Fruit fly (Drosophila melanogaster) whole organism, embryonic: ENCODE data around the gene CG14965.

ENCODE experiments used
- Atf3 ChIP-seq: fragments of 200-800 bp; sonication (Bioruptor generic); optimal IDR thresholded peaks from 3 replicates; lab custom pipeline; 2016; ENCODE audit warnings: missing biosample characterization, missing genetic modification characterization
- CG11085 ChIP-seq: fragments of 200-800 bp; sonication (Bioruptor generic); IDR thresholded peaks from 2 replicates; pipeline ENCODE4 v1.3.6; 2022; ENCODE audit warnings: missing biosample characterization, missing genetic modification characterization
- CG11093 ChIP-seq: fragments of 200-800 bp; sonication (Bioruptor generic); IDR thresholded peaks from 3 replicates; pipeline ENCODE4 v1.3.6; 2022; ENCODE audit warnings: missing biosample characterization, missing genetic modification characterization
- CG11723 ChIP-seq: fragments of 200-800 bp; sonication (Bioruptor generic); optimal IDR thresholded peaks from 2 replicates; lab custom pipeline; 2017; ENCODE audit warnings: missing biosample characterization, mild to moderate bottlenecking, missing genetic modification characterization
- CG13287 ChIP-seq: fragments of 200-800 bp; sonication (Bioruptor generic); IDR thresholded peaks from 2 replicates; pipeline ENCODE4 v1.3.6; 2022; ENCODE audit warnings: missing biosample characterization, missing genetic modification characterization; ENCODE audit not compliant: partially characterized antibody
- CG14441 ChIP-seq: fragments of 200-800 bp; sonication (Bioruptor generic); IDR thresholded peaks from 2 replicates; pipeline ENCODE4 v1.3.6; 2022; ENCODE audit warnings: missing biosample characterization, missing genetic modification characterization
- CG14965 ChIP-seq: fragments of 200-800 bp; sonication (Bioruptor generic); optimal IDR thresholded peaks from 2 replicates; lab custom pipeline; 2016; ENCODE audit warnings: missing biosample characterization, missing genetic modification characterization, borderline replicate concordance
- CG15514 ChIP-seq: fragments of 200-800 bp; sonication (Bioruptor generic); optimal IDR thresholded peaks from 3 replicates; lab custom pipeline; 2017; ENCODE audit warnings: missing biosample characterization, missing genetic modification characterization, mild to moderate bottlenecking, moderate library complexity, missing genetic modification reagents
- CG17359 ChIP-seq: fragments of 200-800 bp; sonication (Bioruptor generic); optimal IDR thresholded peaks from 3 replicates; lab custom pipeline; 2018; ENCODE audit warnings: missing biosample characterization, mild to moderate bottlenecking, missing genetic modification characterization, moderate library complexity
- CG17385 ChIP-seq: fragments of 200-800 bp; sonication (Bioruptor generic); optimal IDR thresholded peaks from 3 replicates; lab custom pipeline; 2018; ENCODE audit warnings: missing biosample characterization, mild to moderate bottlenecking, missing genetic modification characterization
- CG18011 ChIP-seq: fragments of 200-800 bp; sonication (Bioruptor generic); optimal IDR thresholded peaks from 2 replicates; lab custom pipeline; 2017; ENCODE audit warnings: missing biosample characterization, missing genetic modification characterization, mild to moderate bottlenecking, moderate library complexity, missing genotype
- CG2202 ChIP-seq: fragments of 200-800 bp; sonication (Bioruptor generic); optimal IDR thresholded peaks from 2 replicates; lab custom pipeline; 2018; ENCODE audit warnings: missing biosample characterization, mild to moderate bottlenecking, missing genetic modification characterization
- CG2875 ChIP-seq: fragments of 200-800 bp; sonication (Bioruptor generic); optimal IDR thresholded peaks from 2 replicates; lab custom pipeline; 2017; ENCODE audit warnings: missing biosample characterization, mild to moderate bottlenecking, missing genetic modification characterization, missing genetic modification reagents
- CG32532 ChIP-seq: fragments of 200-800 bp; sonication (Bioruptor generic); IDR thresholded peaks from 2 replicates; pipeline ENCODE4 v1.3.6; 2022; ENCODE audit warnings: missing biosample characterization, missing genetic modification characterization
- CG3281 ChIP-seq: fragments of 200-800 bp; sonication (Bioruptor generic); optimal IDR thresholded peaks from 3 replicates; lab custom pipeline; 2017; ENCODE audit warnings: missing biosample characterization, mild to moderate bottlenecking, missing genetic modification characterization
- CG3995 ChIP-seq: fragments of 200-800 bp; sonication (Bioruptor generic); optimal IDR thresholded peaks from 3 replicates; lab custom pipeline; 2016; ENCODE audit warnings: missing biosample characterization, missing genetic modification characterization
- CG4282 ChIP-seq: fragments of 200-800 bp; sonication (Bioruptor generic); optimal IDR thresholded peaks from 2 replicates; lab custom pipeline; 2016; ENCODE audit warnings: missing biosample characterization, missing genetic modification characterization
- CG4424 ChIP-seq: fragments of 200-800 bp; sonication (Bioruptor generic); optimal IDR thresholded peaks from 3 replicates; lab custom pipeline; 2016; ENCODE audit warnings: missing biosample characterization, missing genetic modification characterization
- CG5180 ChIP-seq: fragments of 200-800 bp; sonication (Bioruptor generic); optimal IDR thresholded peaks from 3 replicates; lab custom pipeline; 2017; ENCODE audit warnings: missing biosample characterization, missing genetic modification characterization, mild to moderate bottlenecking, moderate library complexity, missing genetic modification reagents
- CG6254 ChIP-seq: fragments of 200-800 bp; sonication (Bioruptor generic); optimal IDR thresholded peaks from 3 replicates; lab custom pipeline; 2017; ENCODE audit warnings: mild to moderate bottlenecking, missing biosample characterization, missing genetic modification reagents, missing genetic modification characterization
- CG6813 ChIP-seq: fragments of 200-800 bp; sonication (Bioruptor generic); optimal IDR thresholded peaks from 2 replicates; lab custom pipeline; 2017; ENCODE audit warnings: missing biosample characterization, missing genetic modification characterization, mild to moderate bottlenecking, moderate library complexity, missing genetic modification reagents
- CG7372 ChIP-seq: fragments of 200-800 bp; sonication (Bioruptor generic); IDR thresholded peaks from 2 replicates; pipeline ENCODE4 v1.3.6; 2022; ENCODE audit warnings: missing biosample characterization, missing genetic modification characterization
- CG8359 ChIP-seq: fragments of 200-800 bp; sonication (Bioruptor generic); optimal IDR thresholded peaks from 2 replicates; lab custom pipeline; 2017; ENCODE audit warnings: missing biosample characterization, mild to moderate bottlenecking, missing genetic modification characterization, borderline replicate concordance
- CG8944 ChIP-seq: fragments of 200-800 bp; sonication (Bioruptor generic); optimal IDR thresholded peaks from 3 replicates; lab custom pipeline; 2016; ENCODE audit warnings: missing biosample characterization, missing genetic modification characterization
- D ChIP-seq, 2 experiments: fragments of 200-800 bp in 1 of 2; fragments of >200 bp in 1 of 2; sonication (Bioruptor generic) in 1 of 2; optimal IDR thresholded peaks; 2 replicates in 1 of 2; 3 replicates in 1 of 2; lab custom pipeline; 2017; ENCODE audit warnings: mild to moderate bottlenecking in 1 of 2, missing biosample characterization in 1 of 2, missing genetic modification characterization in 1 of 2, missing genetic modification reagents in 1 of 2
- Dad ChIP-seq: fragments of 200-800 bp; sonication (Bioruptor generic); optimal IDR thresholded peaks from 3 replicates; lab custom pipeline; 2016; ENCODE audit warnings: missing biosample characterization, missing genetic modification characterization
- Dref ChIP-seq: fragments of 200-800 bp; sonication (Bioruptor generic); IDR thresholded peaks from 2 replicates; pipeline ENCODE4 v1.3.6; 2022; ENCODE audit warnings: missing biosample characterization, missing genetic modification characterization
- Ets65A ChIP-seq: fragments of 200-800 bp; sonication (Bioruptor generic); peaks from one replicate; lab custom pipeline; 2016; ENCODE audit warnings: missing biosample characterization, missing genetic modification characterization
- HmgD ChIP-seq: fragments of 200-800 bp; sonication (Bioruptor generic); optimal IDR thresholded peaks from 3 replicates; lab custom pipeline; 2016; ENCODE audit warnings: missing biosample characterization, missing genetic modification characterization
- Hr78 ChIP-seq, 2 experiments: fragments of 200-800 bp in 1 of 2; fragments of >200 bp in 1 of 2; sonication (Bioruptor generic) in 1 of 2; optimal IDR thresholded peaks; 2 replicates each; lab custom pipeline; 2017 to 2019; ENCODE audit warnings: missing biosample characterization in 2 of 2, missing genetic modification characterization in 2 of 2, mild to moderate bottlenecking in 1 of 2, moderate library complexity in 1 of 2
- Med ChIP-seq: fragments of 200-800 bp; sonication (Bioruptor generic); peaks from one replicate; lab custom pipeline; 2016; ENCODE audit warnings: missing biosample characterization, missing genetic modification characterization, mild to moderate bottlenecking, inconsistent platforms, moderate library complexity
- PHDP ChIP-seq: fragments of 200-800 bp; sonication (Bioruptor generic); optimal IDR thresholded peaks from 3 replicates; lab custom pipeline; 2018; ENCODE audit warnings: missing biosample characterization, mild to moderate bottlenecking, missing genetic modification characterization, moderate library complexity
- Rx ChIP-seq: fragments of 200-800 bp; sonication (Bioruptor generic); IDR thresholded peaks from 2 replicates; pipeline ENCODE4 v1.3.6; 2022; ENCODE audit warnings: missing biosample characterization, missing genetic modification characterization
- Tbp ChIP-seq: fragments of >200 bp; optimal IDR thresholded peaks from 2 replicates; lab custom pipeline; 2018; ENCODE audit warnings: missing biosample characterization, missing genetic modification characterization
- Trl ChIP-seq, 3 experiments: fragments of >200 bp in 2 of 3; fragments of 200-800 bp in 1 of 3; sonication (Bioruptor generic) in 1 of 3; optimal IDR thresholded peaks; 2 replicates in 1 of 3; 3 replicates in 2 of 3; lab custom pipeline; 2016 to 2017; ENCODE audit warnings: missing biosample characterization in 1 of 3, missing genetic modification characterization in 1 of 3
- bbx ChIP-seq: fragments of 200-800 bp; sonication (Bioruptor generic); IDR thresholded peaks from 2 replicates; pipeline ENCODE4 v1.3.6; 2022; ENCODE audit warnings: missing biosample characterization, missing genetic modification characterization; ENCODE audit not compliant: partially characterized antibody
- br ChIP-seq: fragments of >200 bp; optimal IDR thresholded peaks from 2 replicates; lab custom pipeline; 2017
- ftz-f1 ChIP-seq: fragments of 200-800 bp; sonication (Bioruptor generic); optimal IDR thresholded peaks from 2 replicates; lab custom pipeline; 2016; ENCODE audit warnings: missing biosample characterization, missing genetic modification characterization
- hb ChIP-seq: fragments of 200-800 bp; sonication (Bioruptor generic); IDR thresholded peaks from 3 replicates; pipeline ENCODE4 v1.3.6; 2022; ENCODE audit warnings: missing biosample characterization, missing genetic modification characterization; ENCODE audit not compliant: partially characterized antibody
- kay ChIP-seq: fragments of 200-800 bp; sonication (Bioruptor generic); optimal IDR thresholded peaks from 2 replicates; lab custom pipeline; 2016; ENCODE audit warnings: missing biosample characterization, missing genetic modification characterization
- maf-S ChIP-seq: fragments of 200-800 bp; sonication (Bioruptor generic); optimal IDR thresholded peaks from 2 replicates; lab custom pipeline; 2016; ENCODE audit warnings: missing biosample characterization, missing genetic modification characterization
- nerfin-2 ChIP-seq: fragments of 200-800 bp; sonication (Bioruptor generic); IDR thresholded peaks from 2 replicates; pipeline ENCODE4 v1.3.6; 2022; ENCODE audit warnings: missing biosample characterization, missing genetic modification characterization; ENCODE audit not compliant: partially characterized antibody
- pb ChIP-seq: fragments of 200-800 bp; sonication (Bioruptor generic); optimal IDR thresholded peaks from 3 replicates; lab custom pipeline; 2016; ENCODE audit warnings: missing biosample characterization, missing genetic modification characterization
- repo ChIP-seq: fragments of 200-800 bp; sonication (Bioruptor generic); optimal IDR thresholded peaks from 2 replicates; lab custom pipeline; 2016; ENCODE audit warnings: missing biosample characterization, missing genetic modification characterization
- sisA ChIP-seq: fragments of 200-800 bp; sonication (Bioruptor generic); IDR thresholded peaks from 2 replicates; pipeline ENCODE4 v1.3.6; 2022; ENCODE audit warnings: missing biosample characterization, missing genetic modification characterization
- tgo ChIP-seq: fragments of 200-800 bp; sonication (Bioruptor generic); IDR thresholded peaks from 3 replicates; pipeline ENCODE4 v1.3.6; 2022; ENCODE audit warnings: missing biosample characterization, missing genetic modification characterization
- tna ChIP-seq: fragments of 200-800 bp; sonication (Bioruptor generic); IDR thresholded peaks from 2 replicates; pipeline ENCODE4 v1.3.6; 2022; ENCODE audit warnings: missing biosample characterization, missing genetic modification characterization; ENCODE audit not compliant: partially characterized antibody
- twi ChIP-seq: fragments of 200-800 bp; optimal IDR thresholded peaks from 2 replicates; lab custom pipeline; 2019; ENCODE audit warnings: missing biosample characterization, mild to moderate bottlenecking, missing genetic modification characterization, moderate library complexity
- vnd ChIP-seq: fragments of 200-800 bp; sonication (Bioruptor generic); IDR thresholded peaks from 3 replicates; pipeline ENCODE4 v1.3.6; 2022; ENCODE audit warnings: missing biosample characterization, missing genetic modification characterization; ENCODE audit not compliant: partially characterized antibody

CG14965 gene

dm6 chr3L:3192333-3192894 is at the start of gene CG14965:
CG14965 (minus strand) TSS chr3L:3192491.
- TF ChIP-seq Atf3 (GFP tag; lab: Kevin White, UChicago) (no peak), Ets65A (GFP tag; lab: Kevin White, UChicago) (peak; percentile 73), twi (no peak), D (optimal IDR thresholded peaks at IDR 0.05; lab: Kevin White, UChicago) (no peak), D (GFP tag; optimal IDR thresholded peaks at IDR 0.05; lab: Kevin White, UChicago) (no peak), CG6254 (GFP tag; lab: Kevin White, UChicago) (no peak), br (lab: Kevin White, UChicago) (no peak), nerfin-2 (GFP tag; lab: Robert Waterston, UW) (peak; percentile 90), CG17359 (tag; lab: Kevin White, UChicago) (no peak), tna (GFP tag; lab: Robert Waterston, UW) (peak; percentile 78), ftz-f1 (GFP tag; lab: Kevin White, UChicago) (no peak), Med (GFP tag; lab: Kevin White, UChicago) (peak; percentile 2), pb (GFP tag; lab: Kevin White, UChicago) (no peak), CG32532 (no peak), CG11723 (GFP tag; lab: Kevin White, UChicago) (no peak), CG14441 (GFP tag; lab: Robert Waterston, UW) (peak; percentile 36; the same call in 1 of the 2 replicates), CG15514 (peak; percentile 99), CG4424 (no peak), maf-S (no peak), Dref (GFP tag; lab: Robert Waterston, UW) (peak; percentile 84), CG11093 (GFP tag; lab: Robert Waterston, UW) (no peak), tgo (no peak), CG4282 (GFP tag; lab: Kevin White, UChicago) (no peak), CG18011 (GFP tag; lab: Kevin White, UChicago) (no peak), vnd (GFP tag; lab: Robert Waterston, UW) (peak; percentile 87), kay (GFP tag; lab: Kevin White, UChicago) (no peak), CG6813 (GFP tag; lab: Kevin White, UChicago) (no peak), PHDP (tag; lab: Kevin White, UChicago) (no peak), Hr78 (GFP tag; optimal IDR thresholded peaks at IDR 0.05; lab: Kevin White, UChicago) (no peak), CG14965 (no peak), CG3281 (GFP tag; lab: Kevin White, UChicago) (no peak), CG8359 (GFP tag; lab: Kevin White, UChicago) (no peak), CG8944 (GFP tag; lab: Kevin White, UChicago) (no peak), Rx (GFP tag; lab: Robert Waterston, UW) (no peak), CG2202 (tag; lab: Kevin White, UChicago) (no peak), CG3995 (GFP tag; lab: Kevin White, UChicago) (no peak), sisA (GFP tag; lab: Robert Waterston, UW) (no peak), CG13287 (peak; percentile 94), hb (GFP tag; lab: Robert Waterston, UW) (peak; percentile 87), CG11085 (GFP tag; lab: Robert Waterston, UW) (no peak), repo (GFP tag; lab: Kevin White, UChicago) (no peak), Trl (optimal IDR thresholded peaks at IDR 0.05; lab: Kevin White, UChicago) (no peak), Trl (GFP tag; optimal IDR thresholded peaks at IDR 0.05; lab: Kevin White, UChicago) (no peak), CG7372 (GFP tag; lab: Robert Waterston, UW) (no peak), bbx (peak; percentile 79), Tbp (GFP tag; lab: Kevin White, UChicago) (no peak), Dad (GFP tag; lab: Kevin White, UChicago) (no peak), CG5180 (no peak), HmgD (GFP tag; lab: Kevin White, UChicago) (no peak), CG17385 (GFP tag; lab: Kevin White, UChicago) (no peak), CG2875 (GFP tag; lab: Kevin White, UChicago) (no peak)
